Worm (Caenorhabditis elegans): ENCODE measurements around the gene C55C3.8.

Gene C55C3.8

ce11 chrIV:5690386-5691080 lies at the start of gene C55C3.8:
C55C3.8 (plus strand) TSS chrIV:5691030.
- TF ChIP-seq nhr-76 (tag; optimal IDR thresholded peaks at IDR 0.05) (no peak), ham-2 (GFP tag; optimal IDR thresholded peaks at IDR 0.05) (no peak), ceh-39 (tag; optimal IDR thresholded peaks at IDR 0.05) (no peak), ceh-83 (GFP tag; optimal IDR thresholded peaks at IDR 0.05) (no peak), tbx-8 (GFP tag; optimal IDR thresholded peaks at IDR 0.05) (no peak), lin-13 (tag; optimal IDR thresholded peaks at IDR 0.05) (no peak), sem-2 (GFP tag; optimal IDR thresholded peaks at IDR 0.05) (no peak), elt-3 (tag; optimal IDR thresholded peaks at IDR 0.05) (no peak), cnd-1 (tag; optimal IDR thresholded peaks at IDR 0.05) (no peak), sptf-1 (tag; optimal IDR thresholded peaks at IDR 0.05) (no peak), hlh-1 (tag; optimal IDR thresholded peaks at IDR 0.05) (no peak), lsy-2 (tag; optimal IDR thresholded peaks at IDR 0.05) (no peak), lin-32 (GFP tag; optimal IDR thresholded peaks at IDR 0.05) (no peak), drap-1 (GFP tag; optimal IDR thresholded peaks at IDR 0.05) (no peak), mab-5 (tag; optimal IDR thresholded peaks at IDR 0.05) (no peak)

ce11 chrIV:5645514-5646052 lies 45.2 kb upstream of the C55C3.8 start, which contains the start of the genes srd-8 and B0547.2:
srd-8 (minus strand) TSS chrIV:5645614.
B0547.2 (plus strand) TSS chrIV:5646002.
- TF ChIP-seq mab-5 (tag; optimal IDR thresholded peaks at IDR 0.05) (no peak), sem-2 (GFP tag; optimal IDR thresholded peaks at IDR 0.05) (no peak), drap-1 (GFP tag; optimal IDR thresholded peaks at IDR 0.05) (no peak), nhr-76 (tag; optimal IDR thresholded peaks at IDR 0.05) (no peak), ztf-11 (tag; optimal IDR thresholded peaks at IDR 0.05) (no peak), lin-32 (GFP tag; optimal IDR thresholded peaks at IDR 0.05) (no peak), lsy-2 (tag; optimal IDR thresholded peaks at IDR 0.05) (no peak), unc-120 (tag; optimal IDR thresholded peaks at IDR 0.05; ENCODE audit: poor library complexity, severe bottlenecking) (no peak), ceh-83 (GFP tag; optimal IDR thresholded peaks at IDR 0.05) (no peak), pha-4 (tag; optimal IDR thresholded peaks at IDR 0.05) (no peak), unc-39 (tag; optimal IDR thresholded peaks at IDR 0.05) (no peak), elt-3 (tag; optimal IDR thresholded peaks at IDR 0.05) (no peak)

ce11 chrIV:5649073-5649583 lies 41.7 kb upstream of the C55C3.8 start, which contains the start of gene csn-5:
csn-5 (plus strand) TSS chrIV:5649533.
- no peak for TF ChIP-seq drap-1 (GFP tag; optimal IDR thresholded peaks at IDR 0.05)
- no peak for TF ChIP-seq tbx-8 (GFP tag; optimal IDR thresholded peaks at IDR 0.05)
- no peak for TF ChIP-seq pha-4 (tag; optimal IDR thresholded peaks at IDR 0.05)
- peak; percentile 1 for TF ChIP-seq ces-1 (GFP tag; optimal IDR thresholded peaks at IDR 0.05)
- no peak for TF ChIP-seq mab-5 (tag; optimal IDR thresholded peaks at IDR 0.05)

- peak; percentile 18 for TF ChIP-seq nhr-237 (tag; optimal IDR thresholded peaks at IDR 0.05)
- no peak for TF ChIP-seq ceh-43 (GFP tag; optimal IDR thresholded peaks at IDR 0.05)
Measured at ce11 chrIV:5650761-5651332, 40.0 kb upstream of the C55C3.8 start.

- TF ChIP-seq ceh-43 (GFP tag; optimal IDR thresholded peaks at IDR 0.05): no peak
- TF ChIP-seq zip-8 (tag; optimal IDR thresholded peaks at IDR 0.05): no peak
- TF ChIP-seq ces-1 (GFP tag; optimal IDR thresholded peaks at IDR 0.05): no peak
- no peak for TF ChIP-seq ham-2 (GFP tag; optimal IDR thresholded peaks at IDR 0.05)
- peak; percentile 22 for TF ChIP-seq sptf-1 (tag; optimal IDR thresholded peaks at IDR 0.05)
Measured at ce11 chrIV:5652811-5653483, 37.9 kb upstream of the C55C3.8 start.

ce11 chrIV:5653649-5654048 lies 37.2 kb upstream of the C55C3.8 start, which contains the start of gene clec-178:
clec-178 (plus strand) TSS chrIV:5653949.
- TF ChIP-seq drap-1 (GFP tag; optimal IDR thresholded peaks at IDR 0.05) (no peak), nhr-237 (tag; optimal IDR thresholded peaks at IDR 0.05) (no peak), M03D4.4 (tag; optimal IDR thresholded peaks at IDR 0.05) (no peak), zip-8 (tag; optimal IDR thresholded peaks at IDR 0.05) (no peak), lin-13 (tag; optimal IDR thresholded peaks at IDR 0.05) (no peak), ceh-39 (tag; optimal IDR thresholded peaks at IDR 0.05) (no peak), ztf-11 (tag; optimal IDR thresholded peaks at IDR 0.05) (no peak), tbx-8 (GFP tag; optimal IDR thresholded peaks at IDR 0.05) (no peak), sem-2 (GFP tag; optimal IDR thresholded peaks at IDR 0.05) (no peak), pha-4 (tag; optimal IDR thresholded peaks at IDR 0.05) (no peak), cnd-1 (tag; optimal IDR thresholded peaks at IDR 0.05) (no peak), unc-62 (GFP tag; optimal IDR thresholded peaks at IDR 0.05) (no peak), bed-3 (GFP tag; optimal IDR thresholded peaks at IDR 0.05) (no peak), unc-120 (tag; optimal IDR thresholded peaks at IDR 0.05; ENCODE audit: poor library complexity, severe bottlenecking) (no peak), nhr-76 (tag; optimal IDR thresholded peaks at IDR 0.05) (no peak), hlh-1 (tag; optimal IDR thresholded peaks at IDR 0.05) (no peak)
